Worm (Caenorhabditis elegans) whole organism, L2 larva: ENCODE results near the gene Y45F10C.6.
"Not testable (repeated sequence)": the region's sequence is repeated elsewhere in the genome, so short reads cannot be mapped to it uniquely, and the experiment has no call there.

Experiments used
- C34F6.9 ChIP-seq: fragments of 150-350 bp; optimal IDR thresholded peaks from 2 replicates; lab custom pipeline; 2014; ENCODE audit warnings: missing biosample characterization, missing genetic modification characterization
- R02D3.7 ChIP-seq: fragments of 150-350 bp; optimal IDR thresholded peaks from 2 replicates; lab custom pipeline; 2014; ENCODE audit warnings: missing biosample characterization, missing genetic modification characterization
- Y55F3AM.14 ChIP-seq: fragments of 200-800 bp; sonication (Bioruptor generic); optimal IDR thresholded peaks from 2 replicates; lab custom pipeline; 2018; ENCODE audit warnings: mild to moderate bottlenecking, missing genetic modification characterization, missing compliant biosample characterization
- ZK546.5 ChIP-seq: sonication (generic microtip); optimal IDR thresholded peaks from 2 replicates; lab custom pipeline; 2017; ENCODE audit warnings: missing biosample characterization, missing genetic modification characterization
- aly-2 ChIP-seq: fragments of 150-350 bp; optimal IDR thresholded peaks from 2 replicates; lab custom pipeline; 2014; ENCODE audit warnings: missing biosample characterization, missing genetic modification characterization
- blmp-1 ChIP-seq: sonication (generic microtip); optimal IDR thresholded peaks from 2 replicates; lab custom pipeline; 2017; ENCODE audit warnings: missing genetic modification characterization, mild to moderate bottlenecking, missing compliant biosample characterization, antibody characterized with exemption, moderate library complexity; ENCODE audit not compliant: insufficient read depth
- ceh-16 ChIP-seq: fragments of 150-350 bp; optimal IDR thresholded peaks from 2 replicates; lab custom pipeline; 2014; ENCODE audit warnings: missing biosample characterization, missing genetic modification characterization
- ceh-82 ChIP-seq: fragments of 150-350 bp; optimal IDR thresholded peaks from 2 replicates; lab custom pipeline; 2014; ENCODE audit warnings: missing biosample characterization, missing genetic modification characterization
- crh-2 ChIP-seq: sonication (generic microtip); optimal IDR thresholded peaks from 2 replicates; lab custom pipeline; 2017; ENCODE audit warnings: missing biosample characterization, missing genetic modification characterization
- dmd-4 ChIP-seq: sonication (generic microtip); optimal IDR thresholded peaks from 2 replicates; lab custom pipeline; 2017; ENCODE audit warnings: missing biosample characterization, missing genetic modification characterization
- elt-3 ChIP-seq: sonication (generic microtip); optimal IDR thresholded peaks from 2 replicates; lab custom pipeline; 2017; ENCODE audit warnings: missing biosample characterization, missing genetic modification characterization
- fos-1 ChIP-seq: fragments of 150-350 bp; optimal IDR thresholded peaks from 2 replicates; lab custom pipeline; 2014; ENCODE audit warnings: missing biosample characterization, missing genetic modification characterization
- gmeb-1 ChIP-seq: fragments of 150-350 bp; optimal IDR thresholded peaks from 2 replicates; lab custom pipeline; 2014; ENCODE audit warnings: missing biosample characterization, missing genetic modification characterization
- lin-11 ChIP-seq: fragments of 150-350 bp; sonication (generic microtip); optimal IDR thresholded peaks from 2 replicates; lab custom pipeline; 2014; ENCODE audit warnings: missing biosample characterization, missing genetic modification characterization, inconsistent platforms, mixed read lengths
- lin-13 ChIP-seq: fragments of 150-350 bp; optimal IDR thresholded peaks from 2 replicates; lab custom pipeline; 2014; ENCODE audit warnings: missing biosample characterization, missing genetic modification reagents, missing genetic modification characterization
- lsy-2 ChIP-seq, 2 experiments: fragments of 150-350 bp in 1 of 2; sonication (generic microtip) in 1 of 2; optimal IDR thresholded peaks; 2 replicates each; lab custom pipeline; 2014 to 2017; ENCODE audit warnings: missing biosample characterization in 2 of 2, missing genetic modification characterization in 2 of 2
- mab-5 ChIP-seq: fragments of 150-350 bp; optimal IDR thresholded peaks from 2 replicates; lab custom pipeline; 2014; ENCODE audit warnings: missing biosample characterization, missing genetic modification characterization
- mbf-1 ChIP-seq: sonication (generic microtip); optimal IDR thresholded peaks from 2 replicates; lab custom pipeline; 2017; ENCODE audit warnings: missing biosample characterization, missing genetic modification characterization
- nhr-12 ChIP-seq: fragments of 150-350 bp; optimal IDR thresholded peaks from 2 replicates; lab custom pipeline; 2014; ENCODE audit warnings: missing biosample characterization, missing genetic modification characterization
- nhr-129 ChIP-seq: fragments of 150-350 bp; optimal IDR thresholded peaks from 2 replicates; lab custom pipeline; 2014; ENCODE audit warnings: missing biosample characterization, missing genetic modification characterization
- nhr-21 ChIP-seq: fragments of 150-350 bp; optimal IDR thresholded peaks from 2 replicates; lab custom pipeline; 2014; ENCODE audit warnings: missing biosample characterization, missing genetic modification characterization
- nhr-23 ChIP-seq: fragments of 150-350 bp; optimal IDR thresholded peaks from 2 replicates; lab custom pipeline; 2014; ENCODE audit warnings: missing biosample characterization, missing genetic modification reagents, missing genetic modification characterization
- nhr-237 ChIP-seq: fragments of 150-350 bp; optimal IDR thresholded peaks from 2 replicates; lab custom pipeline; 2014; ENCODE audit warnings: missing biosample characterization, missing genetic modification characterization
- nhr-25 ChIP-seq: fragments of 150-350 bp; sonication (generic microtip); optimal IDR thresholded peaks from 3 replicates; lab custom pipeline; 2014; ENCODE audit warnings: missing biosample characterization, missing genetic modification characterization
- nhr-77 ChIP-seq: fragments of 150-350 bp; optimal IDR thresholded peaks from 2 replicates; lab custom pipeline; 2014; ENCODE audit warnings: missing biosample characterization, missing genetic modification characterization
- skn-1 ChIP-seq: sonication (generic microtip); optimal IDR thresholded peaks from 2 replicates; lab custom pipeline; 2017; ENCODE audit warnings: missing biosample characterization, missing genetic modification characterization
- sma-9 ChIP-seq, 2 experiments: fragments of 150-350 bp in 1 of 2; sonication (generic microtip) in 1 of 2; optimal IDR thresholded peaks; 2 replicates each; lab custom pipeline; 2014 to 2016; ENCODE audit warnings: missing genetic modification characterization in 2 of 2, mild to moderate bottlenecking in 1 of 2, missing biosample characterization in 1 of 2, missing compliant biosample characterization in 1 of 2, missing genetic modification reagents in 1 of 2, moderate library complexity in 1 of 2
- snpc-4 ChIP-seq: fragments of 150-350 bp; optimal IDR thresholded peaks from 2 replicates; lab custom pipeline; 2014; ENCODE audit warnings: missing biosample characterization, missing genetic modification characterization
- unc-39 ChIP-seq: fragments of 150-350 bp; optimal IDR thresholded peaks from 2 replicates; lab custom pipeline; 2014; ENCODE audit warnings: missing biosample characterization, missing genetic modification characterization
- unc-62 ChIP-seq: fragments of 150-350 bp; optimal IDR thresholded peaks from 2 replicates; lab custom pipeline; 2014; ENCODE audit warnings: missing biosample characterization, missing genetic modification reagents, missing genetic modification characterization
- zag-1 ChIP-seq: fragments of 150-350 bp; optimal IDR thresholded peaks from 2 replicates; lab custom pipeline; 2014; ENCODE audit warnings: missing biosample characterization, missing genetic modification characterization
- ztf-11 ChIP-seq: sonication (generic microtip); optimal IDR thresholded peaks from 2 replicates; lab custom pipeline; 2017; ENCODE audit warnings: missing biosample characterization, missing genetic modification characterization
- ztf-4 ChIP-seq: fragments of 150-350 bp; optimal IDR thresholded peaks from 2 replicates; lab custom pipeline; 2014; ENCODE audit warnings: missing biosample characterization, missing genetic modification characterization

Gene Y45F10C.6

ce11 chrIV:13647558-13647957, 4.6 kb upstream of the Y45F10C.6 start, which contains the start of gene ule-4:
ule-4 (minus strand) TSS chrIV:13647658.
- TF ChIP-seq snpc-4 (tag; lab: Kevin White, UChicago), result no peak
- TF ChIP-seq unc-39 (tag; lab: Kevin White, UChicago), result no peak
- no peak for TF ChIP-seq unc-62
- no peak for TF ChIP-seq mbf-1
- no peak for TF ChIP-seq mab-5 (tag; lab: Kevin White, UChicago)
- no peak for TF ChIP-seq gmeb-1
- no peak for TF ChIP-seq ZK546.5 (tag; lab: Kevin White, UChicago)

- TF ChIP-seq ztf-4 (tag; lab: Kevin White, UChicago) (no peak), ZK546.5 (tag; lab: Kevin White, UChicago) (no peak), Y55F3AM.14 (GFP tag; lab: Kevin White, UChicago) (no peak), nhr-129 (tag; lab: Kevin White, UChicago) (no peak), nhr-23 (tag; lab: Kevin White, UChicago) (no peak), crh-2 (no peak), fos-1 (tag; lab: Kevin White, UChicago) (no peak), aly-2 (tag; lab: Kevin White, UChicago) (no peak), zag-1 (tag; lab: Kevin White, UChicago) (no peak), lin-11 (tag; lab: Kevin White, UChicago) (no peak), unc-62 (no peak), nhr-237 (tag; lab: Kevin White, UChicago) (no peak), C34F6.9 (no peak)
Measured at ce11 chrIV:13649126-13649525, 3.0 kb upstream of the Y45F10C.6 start, which contains the start of gene C08F11.10. C08F11.10 (minus strand) TSS chrIV:13649226.

ce11 chrIV:13650238-13650637, 1.9 kb upstream of the Y45F10C.6 start, which contains the start of gene C08F11.17:
C08F11.17 (minus strand) TSS chrIV:13650338.
- TF ChIP-seq ceh-16 (tag; lab: Kevin White, UChicago) (no peak), nhr-237 (tag; lab: Kevin White, UChicago) (no peak), elt-3 (tag; lab: Kevin White, UChicago) (no peak), lin-13 (no peak), sma-9 (GFP tag; optimal IDR thresholded peaks at IDR 0.05; lab: Kevin White, UChicago) (no peak), sma-9 (tag; optimal IDR thresholded peaks at IDR 0.05; lab: Kevin White, UChicago) (no peak), Y55F3AM.14 (GFP tag; lab: Kevin White, UChicago) (no peak), nhr-129 (tag; lab: Kevin White, UChicago) (no peak), nhr-77 (tag; lab: Kevin White, UChicago) (no peak), R02D3.7 (tag; lab: Kevin White, UChicago) (no peak), snpc-4 (tag; lab: Kevin White, UChicago) (no peak), skn-1 (no peak), ztf-11 (tag; lab: Kevin White, UChicago) (no peak), lsy-2 (tag; optimal IDR thresholded peaks at IDR 0.05; lab: Kevin White, UChicago) (no peak), nhr-25 (tag; lab: Kevin White, UChicago) (no peak), ceh-82 (tag; lab: Kevin White, UChicago) (no peak)

ce11 chrIV:13651411-13651810, 712 bp upstream of the Y45F10C.6 start, which contains the start of gene C08F11.12:
C08F11.12 (minus strand) TSS chrIV:13651511.
- TF ChIP-seq elt-3 (tag; lab: Kevin White, UChicago); C34F6.9; blmp-1: not testable (repeated sequence)

- not testable (repeated sequence) for TF ChIP-seq dmd-4, nhr-21, nhr-12 (tag; lab: Kevin White, UChicago)
Measured at ce11 chrIV:13659449-13659848, 7.3 kb downstream of the Y45F10C.6 start, which contains the start of gene Y45F10C.1. Y45F10C.1 (minus strand) TSS chrIV:13659549.

ce11 chrIV:13662570-13662969, 10.4 kb downstream of the Y45F10C.6 start, which contains the start of gene Y45F10C.2:
Y45F10C.2 (minus strand) TSS chrIV:13662670.
- TF ChIP-seq nhr-77, ZK546.5, ceh-82 (tag; lab: Kevin White, UChicago): not testable (repeated sequence)
- TF ChIP-seq, all 48 proteins: peak for 0; not testable (repeated sequence) for 48
